Worm (Caenorhabditis elegans) whole organism, L4 larva: Measurements from ENCODE around the gene mxl-1.

Source experiments
- fos-1 ChIP-seq: fragments of 150-350 bp; optimal IDR thresholded peaks from 2 replicates; lab custom pipeline; 2014; ENCODE audit warnings: missing biosample characterization, missing genetic modification characterization
- lin-13 ChIP-seq: fragments of 150-350 bp; optimal IDR thresholded peaks from 2 replicates; lab custom pipeline; 2014; ENCODE audit warnings: missing biosample characterization, missing genetic modification reagents, missing genetic modification characterization
- nhr-11 ChIP-seq: fragments of 150-350 bp; optimal IDR thresholded peaks from 2 replicates; lab custom pipeline; 2014; ENCODE audit warnings: missing biosample characterization, missing genetic modification characterization
- unc-62 ChIP-seq, 3 experiments: fragments of 150-350 bp in 1 of 3; sonication (generic microtip); optimal IDR thresholded peaks in 2 of 3; peaks in 1 of 3; 1 replicate in 1 of 3; 2 replicates in 2 of 3; lab custom pipeline; 2014 to 2017; ENCODE audit warnings: missing biosample characterization in 3 of 3, missing genetic modification characterization in 3 of 3, missing genetic modification reagents in 3 of 3, missing genotype in 1 of 3

DNA sequence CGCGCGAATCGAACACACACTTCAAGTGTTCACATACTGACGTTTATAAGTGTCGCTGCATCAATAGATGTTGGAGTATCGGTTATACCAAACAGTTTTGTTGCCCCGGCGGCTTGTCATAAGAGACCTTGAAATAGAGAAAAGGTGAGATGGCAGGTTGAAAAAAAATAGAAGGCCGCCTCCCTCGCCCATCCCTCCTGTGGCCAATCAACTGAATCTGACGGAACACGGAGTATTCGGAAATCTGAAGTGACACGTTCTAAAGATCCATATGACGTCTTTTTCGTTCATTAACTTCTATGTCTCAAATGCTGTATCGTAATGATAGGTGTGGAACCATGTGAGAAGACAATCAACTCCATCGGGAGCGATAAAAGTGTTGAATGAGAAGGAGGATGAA is 45.1 kb upstream of the mxl-1 start:
- TF ChIP-seq fos-1 (tag; lab: Kevin White, UChicago) (no peak), unc-62 (GFP tag; optimal IDR thresholded peaks at IDR 0.05 in 1 of 2; lab: Kevin White, UChicago) (no peak), unc-62 (tag; optimal IDR thresholded peaks at IDR 0.05; lab: Kevin White, UChicago) (no peak), nhr-11 (no peak), lin-13 (GFP tag; lab: Kevin White, UChicago) (no peak)
